Worm (Caenorhabditis elegans) whole organism, mixed stage, embryonic: Measurements from ENCODE around the gene F10C2.3.

ENCODE experiments used
- bed-3 ChIP-seq: fragments of 200-800 bp; sonication (Bioruptor generic); optimal IDR thresholded peaks from 3 replicates; lab custom pipeline; 2018; ENCODE audit warnings: mild to moderate bottlenecking, missing genetic modification characterization, moderate library complexity, missing compliant biosample characterization
- ceh-43 ChIP-seq: fragments of 200-800 bp; sonication (Bioruptor generic); optimal IDR thresholded peaks from 2 replicates; lab custom pipeline; 2018; ENCODE audit warnings: mild to moderate bottlenecking, missing genetic modification characterization, moderate library complexity, missing compliant biosample characterization
- ceh-83 ChIP-seq: fragments of 200-800 bp; sonication (Bioruptor generic); optimal IDR thresholded peaks from 2 replicates; lab custom pipeline; 2018; ENCODE audit warnings: mild to moderate bottlenecking, missing genetic modification characterization, missing compliant biosample characterization
- ces-1 ChIP-seq: fragments of 150-350 bp; optimal IDR thresholded peaks from 2 replicates; lab custom pipeline; 2014; ENCODE audit warnings: missing biosample characterization, missing genetic modification reagents, missing genetic modification characterization
- lin-32 ChIP-seq: fragments of 200-800 bp; sonication (Bioruptor generic); optimal IDR thresholded peaks from 2 replicates; lab custom pipeline; 2018; ENCODE audit warnings: mild to moderate bottlenecking, missing genetic modification characterization, missing compliant biosample characterization
- mep-1 ChIP-seq: fragments of 150-350 bp; optimal IDR thresholded peaks from 2 replicates; lab custom pipeline; 2017; ENCODE audit warnings: missing biosample characterization, missing genetic modification reagents, missing genetic modification characterization, inconsistent platforms
- mls-2 ChIP-seq: sonication (generic microtip); optimal IDR thresholded peaks from 2 replicates; lab custom pipeline; 2016; ENCODE audit warnings: mild to moderate bottlenecking, missing genetic modification characterization, moderate library complexity, missing compliant biosample characterization
- nhr-12 ChIP-seq: fragments of 150-350 bp; optimal IDR thresholded peaks from 2 replicates; lab custom pipeline; 2014; ENCODE audit warnings: missing biosample characterization, missing genetic modification characterization
- nhr-28 ChIP-seq: fragments of 150-350 bp; optimal IDR thresholded peaks from 2 replicates; lab custom pipeline; 2014; ENCODE audit warnings: missing biosample characterization, missing genetic modification characterization
- snpc-4 ChIP-seq: fragments of 150-350 bp; optimal IDR thresholded peaks from 2 replicates; lab custom pipeline; 2014; ENCODE audit warnings: missing biosample characterization, missing genetic modification characterization
- sptf-1 ChIP-seq: sonication (generic microtip); optimal IDR thresholded peaks from 2 replicates; lab custom pipeline; 2017; ENCODE audit warnings: mild to moderate bottlenecking, missing genetic modification characterization, moderate library complexity, missing compliant biosample characterization
- unc-39 ChIP-seq: fragments of 150-350 bp; optimal IDR thresholded peaks from 2 replicates; lab custom pipeline; 2014; ENCODE audit warnings: missing biosample characterization, missing genetic modification characterization
- unc-62 ChIP-seq: fragments of 150-350 bp; optimal IDR thresholded peaks from 2 replicates; lab custom pipeline; 2014; ENCODE audit warnings: missing biosample characterization, missing genetic modification reagents, missing genetic modification characterization
- ztf-11 ChIP-seq: fragments of 150-350 bp; optimal IDR thresholded peaks from 2 replicates; lab custom pipeline; 2014; ENCODE audit warnings: missing biosample characterization, missing genetic modification characterization

DNA sequence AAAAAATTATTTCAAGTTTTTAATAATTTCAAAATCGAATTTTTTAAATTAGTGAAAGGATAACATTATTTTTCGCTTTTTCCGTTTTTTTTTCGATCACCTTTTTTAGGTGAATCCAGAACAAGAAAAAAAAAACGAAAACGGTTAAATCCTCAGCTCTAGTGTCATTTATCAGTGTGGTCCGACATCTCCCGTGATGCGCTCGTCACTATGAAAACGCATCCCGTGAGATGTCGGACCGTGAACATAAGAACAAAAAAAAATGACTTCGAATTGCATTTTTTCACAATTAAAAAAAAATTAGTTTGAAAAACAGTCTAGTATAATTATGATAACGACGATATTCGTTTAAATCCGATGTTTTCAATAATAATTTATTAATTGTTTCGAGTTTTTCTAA, 27.6 kb downstream of the F10C2.3 start:
- TF ChIP-seq lin-32 (GFP tag; lab: Kevin White, UChicago) = no peak
- TF ChIP-seq mls-2 (tag; lab: Kevin White, UChicago) = no peak
- TF ChIP-seq nhr-28 (tag; lab: Kevin White, UChicago) = no peak
- TF ChIP-seq ceh-83 = no peak
- no peak for TF ChIP-seq ztf-11 (tag; lab: Kevin White, UChicago)
- no peak for TF ChIP-seq unc-62 (GFP tag; lab: Kevin White, UChicago)
- TF ChIP-seq unc-39 (tag; lab: Kevin White, UChicago) = no peak
- TF ChIP-seq mep-1 = no peak
- TF ChIP-seq sptf-1 = no peak
- TF ChIP-seq snpc-4 (tag; lab: Kevin White, UChicago) = no peak
- no peak for TF ChIP-seq bed-3 (GFP tag; lab: Kevin White, UChicago)
- no peak for TF ChIP-seq ces-1 (GFP tag; lab: Kevin White, UChicago)
- no peak for TF ChIP-seq nhr-12 (tag; lab: Kevin White, UChicago)
- no peak for TF ChIP-seq ceh-43 (GFP tag; lab: Kevin White, UChicago)
